Worm (Caenorhabditis elegans) whole organism, L2 larva: ENCODE measurements around the gene srw-23.
A peak's percentile ranks its signal among the peaks of the same experiment; 100 is the strongest.

Experiments used
- F13H6.1 ChIP-seq: sonication (generic microtip); optimal IDR thresholded peaks from 2 replicates; lab custom pipeline; 2016; ENCODE audit warnings: missing genetic modification characterization, missing compliant biosample characterization
- Y55F3AM.14 ChIP-seq: fragments of 200-800 bp; sonication (Bioruptor generic); optimal IDR thresholded peaks from 2 replicates; lab custom pipeline; 2018; ENCODE audit warnings: mild to moderate bottlenecking, missing genetic modification characterization, missing compliant biosample characterization
- alr-1 ChIP-seq: fragments of 150-350 bp; optimal IDR thresholded peaks from 2 replicates; lab custom pipeline; 2014; ENCODE audit warnings: missing biosample characterization, missing genetic modification characterization
- ama-1 ChIP-seq: fragments of 150-350 bp; optimal IDR thresholded peaks from 2 replicates; lab custom pipeline; 2018; ENCODE audit warnings: inconsistent platforms
- blmp-1 ChIP-seq: sonication (generic microtip); optimal IDR thresholded peaks from 2 replicates; lab custom pipeline; 2017; ENCODE audit warnings: missing genetic modification characterization, mild to moderate bottlenecking, missing compliant biosample characterization, antibody characterized with exemption, moderate library complexity; ENCODE audit not compliant: insufficient read depth
- ceh-16 ChIP-seq: fragments of 150-350 bp; optimal IDR thresholded peaks from 2 replicates; lab custom pipeline; 2014; ENCODE audit warnings: missing biosample characterization, missing genetic modification characterization
- ceh-82 ChIP-seq: fragments of 150-350 bp; optimal IDR thresholded peaks from 2 replicates; lab custom pipeline; 2014; ENCODE audit warnings: missing biosample characterization, missing genetic modification characterization
- dmd-4 ChIP-seq: sonication (generic microtip); optimal IDR thresholded peaks from 2 replicates; lab custom pipeline; 2017; ENCODE audit warnings: missing biosample characterization, missing genetic modification characterization
- elt-1 ChIP-seq: fragments of 150-350 bp; optimal IDR thresholded peaks from 2 replicates; lab custom pipeline; 2014; ENCODE audit warnings: missing biosample characterization, missing genetic modification characterization
- elt-3 ChIP-seq: sonication (generic microtip); optimal IDR thresholded peaks from 2 replicates; lab custom pipeline; 2017; ENCODE audit warnings: missing biosample characterization, missing genetic modification characterization
- fos-1 ChIP-seq: fragments of 150-350 bp; optimal IDR thresholded peaks from 2 replicates; lab custom pipeline; 2014; ENCODE audit warnings: missing biosample characterization, missing genetic modification characterization
- gmeb-1 ChIP-seq: fragments of 150-350 bp; optimal IDR thresholded peaks from 2 replicates; lab custom pipeline; 2014; ENCODE audit warnings: missing biosample characterization, missing genetic modification characterization
- lin-11 ChIP-seq: fragments of 150-350 bp; sonication (generic microtip); optimal IDR thresholded peaks from 2 replicates; lab custom pipeline; 2014; ENCODE audit warnings: missing biosample characterization, missing genetic modification characterization, inconsistent platforms, mixed read lengths
- lin-13 ChIP-seq: fragments of 150-350 bp; optimal IDR thresholded peaks from 2 replicates; lab custom pipeline; 2014; ENCODE audit warnings: missing biosample characterization, missing genetic modification reagents, missing genetic modification characterization
- lin-39 ChIP-seq: fragments of 150-350 bp; optimal IDR thresholded peaks from 2 replicates; lab custom pipeline; 2014; ENCODE audit warnings: missing biosample characterization, missing genetic modification reagents, missing genetic modification characterization
- lsy-2 ChIP-seq, 2 experiments: fragments of 150-350 bp in 1 of 2; sonication (generic microtip) in 1 of 2; optimal IDR thresholded peaks; 2 replicates each; lab custom pipeline; 2014 to 2017; ENCODE audit warnings: missing biosample characterization in 2 of 2, missing genetic modification characterization in 2 of 2
- mab-5 ChIP-seq: fragments of 150-350 bp; optimal IDR thresholded peaks from 2 replicates; lab custom pipeline; 2014; ENCODE audit warnings: missing biosample characterization, missing genetic modification characterization
- nhr-10 ChIP-seq: sonication (generic microtip); optimal IDR thresholded peaks from 2 replicates; lab custom pipeline; 2017; ENCODE audit warnings: missing biosample characterization, missing genetic modification characterization
- nhr-11 ChIP-seq: fragments of 150-350 bp; optimal IDR thresholded peaks from 2 replicates; lab custom pipeline; 2014; ENCODE audit warnings: missing biosample characterization, missing genetic modification characterization
- nhr-129 ChIP-seq: fragments of 150-350 bp; optimal IDR thresholded peaks from 2 replicates; lab custom pipeline; 2014; ENCODE audit warnings: missing biosample characterization, missing genetic modification characterization
- nhr-21 ChIP-seq: fragments of 150-350 bp; optimal IDR thresholded peaks from 2 replicates; lab custom pipeline; 2014; ENCODE audit warnings: missing biosample characterization, missing genetic modification characterization
- nhr-23 ChIP-seq: fragments of 150-350 bp; optimal IDR thresholded peaks from 2 replicates; lab custom pipeline; 2014; ENCODE audit warnings: missing biosample characterization, missing genetic modification reagents, missing genetic modification characterization
- nhr-237 ChIP-seq: fragments of 150-350 bp; optimal IDR thresholded peaks from 2 replicates; lab custom pipeline; 2014; ENCODE audit warnings: missing biosample characterization, missing genetic modification characterization
- nhr-25 ChIP-seq: fragments of 150-350 bp; sonication (generic microtip); optimal IDR thresholded peaks from 3 replicates; lab custom pipeline; 2014; ENCODE audit warnings: missing biosample characterization, missing genetic modification characterization
- nhr-77 ChIP-seq: fragments of 150-350 bp; optimal IDR thresholded peaks from 2 replicates; lab custom pipeline; 2014; ENCODE audit warnings: missing biosample characterization, missing genetic modification characterization
- peb-1 ChIP-seq: fragments of 150-350 bp; optimal IDR thresholded peaks from 2 replicates; lab custom pipeline; 2014; ENCODE audit warnings: missing biosample characterization, missing genetic modification characterization
- sem-4 ChIP-seq: fragments of 150-350 bp; optimal IDR thresholded peaks from 2 replicates; lab custom pipeline; 2014; ENCODE audit warnings: missing biosample characterization, missing genetic modification reagents, missing genetic modification characterization
- sma-3 ChIP-seq: sonication (generic microtip); optimal IDR thresholded peaks from 2 replicates; lab custom pipeline; 2016; ENCODE audit warnings: missing genetic modification reagents, missing genetic modification characterization, missing compliant biosample characterization
- sma-9 ChIP-seq, 2 experiments: fragments of 150-350 bp in 1 of 2; sonication (generic microtip) in 1 of 2; optimal IDR thresholded peaks; 2 replicates each; lab custom pipeline; 2014 to 2016; ENCODE audit warnings: missing genetic modification characterization in 2 of 2, mild to moderate bottlenecking in 1 of 2, missing biosample characterization in 1 of 2, missing compliant biosample characterization in 1 of 2, missing genetic modification reagents in 1 of 2, moderate library complexity in 1 of 2
- snpc-4 ChIP-seq: fragments of 150-350 bp; optimal IDR thresholded peaks from 2 replicates; lab custom pipeline; 2014; ENCODE audit warnings: missing biosample characterization, missing genetic modification characterization
- unc-39 ChIP-seq: fragments of 150-350 bp; optimal IDR thresholded peaks from 2 replicates; lab custom pipeline; 2014; ENCODE audit warnings: missing biosample characterization, missing genetic modification characterization
- unc-55 ChIP-seq: fragments of 150-350 bp; sonication (generic microtip); optimal IDR thresholded peaks from 3 replicates; lab custom pipeline; 2014; ENCODE audit warnings: missing biosample characterization, missing genetic modification reagents, missing genetic modification characterization
- ztf-1 ChIP-seq: fragments of 200-800 bp; sonication (Bioruptor generic); conservative IDR thresholded peaks from 2 replicates; pipeline ENCODE4 v1.3.6; 2022; ENCODE audit warnings: missing genetic modification characterization, missing compliant biosample characterization
- ztf-11 ChIP-seq: sonication (generic microtip); optimal IDR thresholded peaks from 2 replicates; lab custom pipeline; 2017; ENCODE audit warnings: missing biosample characterization, missing genetic modification characterization
- ztf-4 ChIP-seq: fragments of 150-350 bp; optimal IDR thresholded peaks from 2 replicates; lab custom pipeline; 2014; ENCODE audit warnings: missing biosample characterization, missing genetic modification characterization

Gene srw-23

DNA sequence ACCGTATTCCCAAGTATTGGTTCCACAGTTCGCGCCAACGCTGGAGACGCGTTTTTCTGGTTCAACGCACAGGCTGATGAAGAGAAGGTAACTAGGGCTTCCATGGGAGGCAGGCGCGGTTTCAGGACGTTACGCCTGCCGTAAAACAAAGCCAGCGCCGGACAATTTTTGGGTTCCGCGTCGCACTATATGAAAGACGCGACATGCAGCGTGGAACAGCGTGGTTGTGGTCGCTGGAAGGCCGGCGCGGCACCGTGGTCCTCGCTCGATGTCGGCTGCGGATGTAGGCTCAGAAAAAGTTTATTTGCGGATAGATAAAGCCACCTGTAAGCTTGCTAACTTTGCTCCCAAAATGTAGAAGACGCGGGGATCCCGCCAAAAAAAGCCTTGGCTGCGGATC lies 35.3 kb upstream of the srw-23 start:
- TF ChIP-seq ztf-11 (tag; lab: Kevin White, UChicago), result no peak
- TF ChIP-seq unc-55 (GFP tag; lab: Kevin White, UChicago), result no peak
- no peak for TF ChIP-seq nhr-129 (tag; lab: Kevin White, UChicago)
- no peak for TF ChIP-seq sem-4 (tag; lab: Kevin White, UChicago)
- TF ChIP-seq ztf-1 (GFP tag; lab: Robert Waterston, UW), result no peak
- no peak for TF ChIP-seq ama-1
- no peak for TF ChIP-seq nhr-23
- TF ChIP-seq ceh-16 (tag; lab: Kevin White, UChicago), result no peak
- no peak for TF ChIP-seq lin-39 (tag; lab: Kevin White, UChicago)
- no peak for TF ChIP-seq nhr-10 (tag; lab: Kevin White, UChicago)

DNA sequence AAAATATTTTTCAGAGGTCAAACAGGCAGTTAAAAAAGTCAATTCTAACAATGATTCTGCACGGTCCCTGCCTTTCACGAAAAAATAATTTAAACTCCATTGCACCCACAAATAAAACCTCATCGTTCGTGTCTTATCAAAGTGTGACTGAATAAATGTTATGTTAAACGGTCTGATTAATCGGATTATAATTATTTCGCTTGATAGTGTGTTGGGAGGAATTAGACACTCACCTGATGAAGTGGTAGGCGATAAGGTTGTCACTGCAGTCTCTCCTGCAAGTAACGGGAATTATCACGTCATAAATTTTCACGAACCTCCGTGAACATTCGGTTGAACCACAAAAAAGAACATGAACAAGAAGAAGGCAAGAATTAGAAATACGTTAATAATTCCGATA lies 33.5 kb upstream of the srw-23 start:
- TF ChIP-seq sma-9 (GFP tag; optimal IDR thresholded peaks at IDR 0.05; lab: Kevin White, UChicago), result peak; percentile 50
- no peak for TF ChIP-seq sma-9 (tag; optimal IDR thresholded peaks at IDR 0.05; lab: Kevin White, UChicago)
- TF ChIP-seq fos-1 (tag; lab: Kevin White, UChicago), result peak; percentile 76
- no peak for TF ChIP-seq lin-39 (tag; lab: Kevin White, UChicago)

DNA sequence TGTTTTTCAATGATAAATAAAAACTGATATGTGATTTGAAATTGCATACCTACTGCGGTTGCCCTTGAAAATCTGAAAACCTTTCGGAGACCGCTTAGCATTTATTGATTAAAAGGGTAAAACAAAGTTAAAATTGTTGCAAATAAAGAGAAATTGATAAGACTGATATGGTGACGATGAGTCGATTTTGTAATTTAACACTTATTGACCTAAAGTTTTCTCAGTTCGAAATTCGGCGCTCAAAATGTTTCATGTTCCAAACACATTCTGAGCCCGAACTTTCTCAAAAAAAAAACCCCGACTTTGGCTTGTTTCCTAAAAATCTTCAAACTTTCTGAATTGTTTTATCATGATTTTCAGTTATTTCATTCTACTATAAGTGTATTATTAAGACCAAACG lies 32.8 kb upstream of the srw-23 start, which contains the start of gene clec-40:
TSS of gene clec-40 (minus strand) at position 101 of the 400 bp plus-strand sequence.
- TF ChIP-seq nhr-21 (tag; lab: Kevin White, UChicago), result no peak
- no peak for TF ChIP-seq nhr-23
- TF ChIP-seq sem-4 (tag; lab: Kevin White, UChicago), result no peak
- TF ChIP-seq lin-13 (GFP tag; lab: Kevin White, UChicago), result no peak
- no peak for TF ChIP-seq ceh-16 (tag; lab: Kevin White, UChicago)
- no peak for TF ChIP-seq elt-1 (tag; lab: Kevin White, UChicago)
- TF ChIP-seq ztf-11 (tag; lab: Kevin White, UChicago), result no peak
- TF ChIP-seq nhr-77 (tag; lab: Kevin White, UChicago), result no peak
- no peak for TF ChIP-seq ceh-82 (tag; lab: Kevin White, UChicago)
- TF ChIP-seq F13H6.1, result no peak
- no peak for TF ChIP-seq elt-3 (tag; lab: Kevin White, UChicago)
- no peak for TF ChIP-seq nhr-11
- TF ChIP-seq nhr-25 (tag; lab: Kevin White, UChicago), result no peak
- TF ChIP-seq Y55F3AM.14, result no peak
- no peak for TF ChIP-seq gmeb-1 (tag; lab: Kevin White, UChicago)
- no peak for TF ChIP-seq blmp-1 (tag; lab: Kevin White, UChicago)
- no peak for TF ChIP-seq mab-5

DNA sequence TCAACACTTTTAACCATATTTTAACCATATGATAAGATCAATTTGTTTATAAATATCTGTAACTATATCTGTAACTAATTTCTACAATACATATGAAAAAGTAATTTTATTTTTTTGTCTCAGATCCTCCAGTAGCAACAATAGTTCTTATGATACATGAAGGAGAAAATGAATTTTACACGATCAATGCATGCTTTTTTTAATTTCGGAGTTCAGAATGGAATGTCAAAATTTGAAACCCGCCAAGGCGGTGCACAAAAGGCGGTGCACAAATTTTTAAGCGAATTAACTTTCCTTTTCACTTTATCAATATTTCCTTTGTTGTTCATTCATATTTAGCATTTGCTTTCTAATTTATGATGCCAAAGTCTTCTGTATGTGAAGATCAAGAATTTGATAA lies 30.8 kb upstream of the srw-23 start, which contains the start of gene clec-25:
TSS of gene clec-25 (plus strand) at position 301 of the 400 bp plus-strand sequence.
- no peak for TF ChIP-seq dmd-4 (tag; lab: Kevin White, UChicago)
- TF ChIP-seq F13H6.1, result no peak
- no peak for TF ChIP-seq snpc-4
- TF ChIP-seq lsy-2 (tag; optimal IDR thresholded peaks at IDR 0.05; lab: Kevin White, UChicago), result no peak
- no peak for TF ChIP-seq lin-11
- TF ChIP-seq ceh-82 (tag; lab: Kevin White, UChicago), result no peak
- no peak for TF ChIP-seq sma-3 (GFP tag; lab: Kevin White, UChicago)
- TF ChIP-seq nhr-10 (tag; lab: Kevin White, UChicago), result no peak
- TF ChIP-seq lin-39 (tag; lab: Kevin White, UChicago), result no peak
- no peak for TF ChIP-seq ztf-11 (tag; lab: Kevin White, UChicago)
- TF ChIP-seq peb-1 (tag; lab: Kevin White, UChicago), result no peak
- TF ChIP-seq lin-13 (GFP tag; lab: Kevin White, UChicago), result no peak
- no peak for TF ChIP-seq ceh-16 (tag; lab: Kevin White, UChicago)
- no peak for TF ChIP-seq alr-1
- no peak for TF ChIP-seq gmeb-1 (tag; lab: Kevin White, UChicago)
- no peak for TF ChIP-seq nhr-237 (tag; lab: Kevin White, UChicago)
- TF ChIP-seq blmp-1 (tag; lab: Kevin White, UChicago), result no peak

DNA sequence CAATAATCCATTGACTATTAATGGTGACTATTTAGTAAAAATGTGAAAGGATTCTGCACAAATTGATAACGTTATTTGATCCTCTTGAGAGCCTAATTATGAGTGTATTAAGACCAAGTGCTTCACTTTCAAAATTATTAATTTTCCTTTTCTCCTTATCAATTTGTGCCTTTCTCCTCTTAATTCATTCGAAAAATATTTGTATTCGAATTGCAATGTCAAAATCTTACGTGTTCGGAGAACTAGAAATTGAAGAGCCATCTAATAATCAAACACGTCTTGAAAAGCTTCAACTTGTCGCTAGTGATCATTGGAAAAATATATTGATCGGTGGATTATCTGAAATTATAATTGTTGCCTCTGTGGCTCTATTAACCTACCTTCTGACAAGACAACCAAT lies 25.2 kb upstream of the srw-23 start, which contains the start of the genes clec-36 and clec-26:
TSS of gene clec-36 (minus strand) at position 101 of the 400 bp plus-strand sequence.
TSS of gene clec-26 (plus strand) at position 114 of the 400 bp plus-strand sequence.
- TF ChIP-seq gmeb-1 (tag; lab: Kevin White, UChicago), result no peak
- no peak for TF ChIP-seq sma-3 (GFP tag; lab: Kevin White, UChicago)
- no peak for TF ChIP-seq unc-39 (tag; lab: Kevin White, UChicago)
- TF ChIP-seq nhr-10 (tag; lab: Kevin White, UChicago), result no peak
- no peak for TF ChIP-seq nhr-21 (tag; lab: Kevin White, UChicago)
- no peak for TF ChIP-seq ztf-4
- no peak for TF ChIP-seq ztf-11 (tag; lab: Kevin White, UChicago)
- no peak for TF ChIP-seq ztf-1 (GFP tag; lab: Robert Waterston, UW)
- no peak for TF ChIP-seq peb-1 (tag; lab: Kevin White, UChicago)
- TF ChIP-seq, all 48 proteins: peak for 0
